Fruit fly (Drosophila melanogaster) S2 (cell line): Measurements from ENCODE around the gene CG31926.

Source experiments
- CG8478 ChIP-seq: fragments of >200 bp; optimal IDR thresholded peaks from 2 replicates; lab custom pipeline; 2018
- CTCF ChIP-seq, 2 experiments: fragments of >200 bp; optimal IDR thresholded peaks; 2 replicates each; lab custom pipeline; 2018

DNA sequence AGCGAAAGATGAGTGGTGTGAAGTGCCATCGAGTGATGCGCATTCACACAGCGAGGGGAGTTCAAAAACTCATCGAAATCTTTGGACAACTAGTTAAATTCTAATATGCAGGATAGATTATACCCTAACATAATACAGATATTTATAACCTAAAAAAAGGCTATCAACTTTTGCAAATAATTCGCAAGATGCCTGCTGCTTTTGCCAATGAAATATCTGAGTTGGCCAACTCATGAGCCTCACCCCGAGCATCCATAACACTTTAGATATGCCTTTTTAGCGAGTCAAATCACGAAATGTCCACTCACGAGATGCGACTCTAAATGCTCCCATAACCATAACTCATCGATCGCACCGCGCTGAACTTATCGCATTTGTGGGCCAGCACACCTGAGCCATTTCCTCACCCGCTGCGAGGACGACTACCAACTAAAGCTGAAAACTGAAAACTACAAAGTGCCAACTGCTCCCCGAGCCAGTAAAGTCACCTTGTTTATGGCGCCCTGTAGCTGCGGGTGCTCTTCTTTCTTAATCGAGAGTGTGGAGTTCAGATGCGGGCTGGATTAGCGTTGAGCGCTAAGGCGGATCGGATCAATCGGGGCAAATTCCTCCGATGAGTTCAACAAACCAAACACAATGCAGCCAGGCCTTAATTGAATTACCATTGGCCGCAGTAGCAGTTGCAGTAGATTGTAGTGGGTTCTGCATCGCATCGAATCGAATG, 45.4 kb upstream of the CG31926 start:
- TF ChIP-seq CG8478, result no peak
- no peak for TF ChIP-seq CTCF (optimal IDR thresholded peaks at IDR 0.05; lab: Kevin White, UChicago)
